Fruit fly (Drosophila melanogaster): ENCODE data around the gene Dhc1.

Gene Dhc1

dm6 chr3R:9631564-9631963, 42.9 kb downstream of the Dhc1 start, which contains the start of gene SpdS (continued):
- TF ChIP-seq bab2 (GFP tag; optimal IDR thresholded peaks at IDR 0.05) = no peak
- TF ChIP-seq sens (GFP tag) = peak; percentile 62
- TF ChIP-seq MBD-R2 (GFP tag; IDR thresholded peaks at IDR 0.05) = 0 out of 2 replicates have a peak, but pooled peaks have one; percentile 18
- TF ChIP-seq CG30431 (GFP tag; optimal IDR thresholded peaks at IDR 0.05) = no peak
- no peak for TF ChIP-seq HLH54F (GFP tag; optimal IDR thresholded peaks at IDR 0.05)
- no peak for TF ChIP-seq CHES-1-like (GFP tag; optimal IDR thresholded peaks at IDR 0.05)
- no peak for TF ChIP-seq jumu (GFP tag; optimal IDR thresholded peaks at IDR 0.05)
- TF ChIP-seq CG34376 (GFP tag; optimal IDR thresholded peaks at IDR 0.05) = peak; percentile 28
- no peak for TF ChIP-seq Usf (GFP tag; optimal IDR thresholded peaks at IDR 0.05)
- TF ChIP-seq CG6254 (GFP tag; optimal IDR thresholded peaks at IDR 0.05) = no peak
- TF ChIP-seq CG15601 (tag; optimal IDR thresholded peaks at IDR 0.05) = no peak
- TF ChIP-seq nerfin-1 (tag; optimal IDR thresholded peaks at IDR 0.05) = peak; percentile 29
- TF ChIP-seq Max (GFP tag; optimal IDR thresholded peaks at IDR 0.05) = peak; percentile 83
- no peak for TF ChIP-seq bbx (GFP tag; IDR thresholded peaks at IDR 0.05; ENCODE audit: partially characterized antibody)
- TF ChIP-seq otp (GFP tag; IDR thresholded peaks at IDR 0.05) = no peak
- TF ChIP-seq CG34422 (GFP tag; IDR thresholded peaks at IDR 0.05) = peak; percentile 72; the same call in 1 of the 3 replicates
- TF ChIP-seq CG14860 (GFP tag; IDR thresholded peaks at IDR 0.05; ENCODE audit: partially characterized antibody) = no peak
- TF ChIP-seq CG13296 (GFP tag; optimal IDR thresholded peaks at IDR 0.05) = peak; percentile 30
- TF ChIP-seq CG17912 (GFP tag; optimal IDR thresholded peaks at IDR 0.05) = no peak
- TF ChIP-seq Doc2 (GFP tag; IDR thresholded peaks at IDR 0.05) = no peak
- TF ChIP-seq CG8388 (GFP tag; optimal IDR thresholded peaks at IDR 0.05) = no peak
- TF ChIP-seq HmgZ (tag; optimal IDR thresholded peaks at IDR 0.05) = peak; percentile 21
- TF ChIP-seq slou (GFP tag; optimal IDR thresholded peaks at IDR 0.05) = no peak
- no peak for TF ChIP-seq CG10979 (tag; optimal IDR thresholded peaks at IDR 0.05)
- TF ChIP-seq tx (GFP tag; optimal IDR thresholded peaks at IDR 0.05) = no peak
- no peak for TF ChIP-seq crp (GFP tag; optimal IDR thresholded peaks at IDR 0.05)
- TF ChIP-seq emc (GFP tag; optimal IDR thresholded peaks at IDR 0.05) = no peak
- TF ChIP-seq CG4730 (GFP tag; IDR thresholded peaks at IDR 0.05) = no peak
- no peak for TF ChIP-seq Optix (GFP tag; IDR thresholded peaks at IDR 0.05)
- TF ChIP-seq Abd-B (GFP tag; optimal IDR thresholded peaks at IDR 0.05) = no peak
- TF ChIP-seq Deaf1 (tag; optimal IDR thresholded peaks at IDR 0.05) = no peak
- no peak for TF ChIP-seq Eip74EF (GFP tag; optimal IDR thresholded peaks at IDR 0.05)
- no peak for TF ChIP-seq usp (GFP tag; optimal IDR thresholded peaks at IDR 0.05)
- no peak for TF ChIP-seq Oaz (GFP tag; IDR thresholded peaks at IDR 0.05)
- no peak for TF ChIP-seq HLH3B (GFP tag; IDR thresholded peaks at IDR 0.05)
- TF ChIP-seq Taf1 (GFP tag; IDR thresholded peaks at IDR 0.05) = no peak
- no peak for TF ChIP-seq ase (GFP tag; IDR thresholded peaks at IDR 0.05)
- TF ChIP-seq wdn (GFP tag; IDR thresholded peaks at IDR 0.05) = no peak
- TF ChIP-seq ro (GFP tag; IDR thresholded peaks at IDR 0.05) = no peak
- TF ChIP-seq ci (GFP tag; IDR thresholded peaks at IDR 0.05) = no peak
- no peak for TF ChIP-seq CG14710 (tag; optimal IDR thresholded peaks at IDR 0.05)
- TF ChIP-seq PHDP (tag; optimal IDR thresholded peaks at IDR 0.05) = peak; percentile 22
- no peak for TF ChIP-seq CG18764 (GFP tag; optimal IDR thresholded peaks at IDR 0.05)
- peak; percentile 35 for TF ChIP-seq pzg (GFP tag; optimal IDR thresholded peaks at IDR 0.05)
- TF ChIP-seq CG8765 (GFP tag; IDR thresholded peaks at IDR 0.05) = no peak
- no peak for TF ChIP-seq CG2202 (tag; optimal IDR thresholded peaks at IDR 0.05)
- TF ChIP-seq wek (GFP tag; optimal IDR thresholded peaks at IDR 0.05) = peak; percentile 23
- no peak for TF ChIP-seq chm (GFP tag; IDR thresholded peaks at IDR 0.05)
- TF ChIP-seq dm (GFP tag; optimal IDR thresholded peaks at IDR 0.05) = peak; percentile 78
- TF ChIP-seq Mrtf (GFP tag; IDR thresholded peaks at IDR 0.05) = no peak
- TF ChIP-seq scrt (GFP tag; optimal IDR thresholded peaks at IDR 0.05) = peak; percentile 84
- TF ChIP-seq tgo (GFP tag; IDR thresholded peaks at IDR 0.05) = no peak
